Fruit fly (Drosophila melanogaster): ENCODE results near the gene gry.

Gene gry

dm6 chr3L:3246378-3247129 lies 47.7 kb downstream of the gry start:
- TF ChIP-seq CTCF (optimal IDR thresholded peaks at IDR 0.05): no peak
- TF ChIP-seq CG8478 (optimal IDR thresholded peaks at IDR 0.05): no peak

- TF ChIP-seq CTCF (optimal IDR thresholded peaks at IDR 0.05) (no peak), CG8478 (optimal IDR thresholded peaks at IDR 0.05) (no peak)
Measured at dm6 chr3L:3247130-3248065, 48.5 kb downstream of the gry start, which contains the start of gene CG43389. CG43389 (plus strand) TSS chr3L:3248015.

dm6 chr3L:3248714-3249663 lies 50.1 kb downstream of the gry start:
- TF ChIP-seq CG8478 (optimal IDR thresholded peaks at IDR 0.05): no peak
- TF ChIP-seq CTCF (optimal IDR thresholded peaks at IDR 0.05): no peak

DNA sequence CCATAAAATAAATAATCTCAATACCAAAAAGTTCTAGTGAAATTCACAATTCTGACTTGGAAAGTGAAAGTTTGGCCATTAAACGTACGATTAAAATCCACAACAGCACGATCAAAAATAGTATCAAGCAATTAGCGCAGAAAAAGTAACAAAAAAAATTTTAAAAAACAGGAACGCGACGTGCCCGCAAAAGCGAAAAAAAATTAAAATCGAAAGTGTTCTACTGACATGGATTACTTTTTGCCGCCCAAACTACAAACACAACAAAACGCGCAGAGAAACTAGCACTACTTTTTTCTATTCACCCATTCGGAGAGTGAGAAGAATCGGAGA lies 50.7 kb downstream of the gry start:
- TF ChIP-seq CTCF (optimal IDR thresholded peaks at IDR 0.05) (no peak), CG8478 (optimal IDR thresholded peaks at IDR 0.05) (no peak)

DNA sequence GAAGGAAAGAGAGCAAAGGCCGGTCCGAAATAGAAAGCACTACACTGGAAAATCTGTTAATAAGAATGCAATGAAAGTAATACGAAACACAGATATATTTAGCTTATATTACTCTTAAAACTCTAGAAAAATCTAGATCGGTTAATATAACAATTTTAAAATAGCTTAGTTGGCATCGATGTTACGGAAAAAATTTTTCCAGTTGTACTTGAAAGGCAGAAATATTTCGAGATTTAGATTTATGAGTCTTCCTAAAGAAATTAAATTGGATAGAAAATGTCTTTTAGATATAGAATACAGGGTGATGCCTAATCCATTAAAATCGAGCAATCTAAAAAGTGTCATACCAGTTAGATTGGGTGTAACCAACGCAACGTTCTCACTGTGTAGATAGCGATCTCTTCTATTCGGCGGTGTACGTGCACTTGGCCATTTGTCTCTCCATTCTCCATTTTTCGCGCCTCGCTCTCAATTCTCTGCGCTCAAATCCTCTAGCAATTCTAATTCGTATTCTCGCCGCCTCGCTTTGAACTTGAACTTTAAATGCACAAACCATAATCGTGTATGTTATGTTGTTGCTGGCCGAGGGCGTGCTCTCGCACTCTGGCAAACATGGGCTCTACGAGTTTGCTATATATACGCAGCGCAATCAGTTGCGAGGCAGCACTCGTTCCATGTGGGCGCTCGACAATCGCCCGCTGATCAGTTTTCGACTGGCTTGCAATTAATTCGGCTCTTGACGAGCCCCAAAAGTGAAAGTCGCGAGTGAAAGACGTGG lies 51.3 kb downstream of the gry start:
- TF ChIP-seq CTCF (optimal IDR thresholded peaks at IDR 0.05): no peak
- no peak for TF ChIP-seq CG8478 (optimal IDR thresholded peaks at IDR 0.05)

dm6 chr3L:3250922-3251658 lies 52.2 kb downstream of the gry start:
- no peak for TF ChIP-seq CTCF (optimal IDR thresholded peaks at IDR 0.05)
- TF ChIP-seq CG8478 (optimal IDR thresholded peaks at IDR 0.05): no peak

- TF ChIP-seq CTCF (optimal IDR thresholded peaks at IDR 0.05) (no peak), CG8478 (optimal IDR thresholded peaks at IDR 0.05) (no peak)
Measured at dm6 chr3L:3251659-3252490, 53.0 kb downstream of the gry start.

- no peak for TF ChIP-seq CTCF (optimal IDR thresholded peaks at IDR 0.05)
Measured at dm6 chr3L:3252884-3253283, 54.0 kb downstream of the gry start.

DNA sequence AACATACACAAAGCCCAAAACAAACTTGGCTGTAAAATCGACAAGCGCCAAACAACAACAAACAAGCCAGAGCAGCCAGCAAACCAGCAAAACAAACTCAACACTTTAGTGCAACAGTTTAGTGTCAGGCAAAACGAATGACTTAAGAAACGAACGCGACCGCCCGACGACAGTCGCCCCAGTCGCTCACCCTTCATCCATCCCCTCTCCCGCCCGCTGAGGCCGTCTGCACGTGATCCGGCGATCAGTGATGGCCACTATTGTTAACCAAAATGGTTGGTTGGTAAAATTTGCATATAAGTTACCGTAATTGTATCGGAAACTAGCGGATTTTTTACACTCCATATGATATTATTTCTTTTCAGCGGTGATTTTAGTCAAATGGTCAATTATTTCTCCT lies 54.7 kb downstream of the gry start:
- TF ChIP-seq CG8478 (optimal IDR thresholded peaks at IDR 0.05) (no peak), CTCF (optimal IDR thresholded peaks at IDR 0.05) (no peak)

DNA sequence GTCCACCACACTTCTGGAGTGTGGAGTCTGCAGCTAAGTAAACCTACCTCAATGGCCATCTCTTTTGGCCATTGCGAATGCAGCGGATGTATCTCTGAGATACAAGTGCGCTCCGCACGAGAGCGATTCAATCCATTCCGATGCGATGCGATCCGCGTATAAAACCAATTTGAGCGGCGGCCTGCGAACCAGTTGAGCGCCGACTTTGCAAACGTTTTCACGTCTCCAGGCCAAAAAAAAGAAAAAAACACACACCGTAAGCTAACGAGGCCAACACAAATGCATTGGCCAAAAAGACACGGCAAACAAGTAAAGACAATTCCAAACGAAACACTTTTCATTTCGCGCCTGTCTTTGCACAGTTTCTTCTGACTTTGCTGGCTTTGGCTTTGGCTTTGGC lies 58.8 kb downstream of the gry start, which contains the start of gene ckd:
TSS of gene ckd (plus strand) at position 189 of the 400 bp plus-strand sequence.
- TF ChIP-seq CTCF (optimal IDR thresholded peaks at IDR 0.05): no peak
- TF ChIP-seq CG8478 (optimal IDR thresholded peaks at IDR 0.05): no peak

DNA sequence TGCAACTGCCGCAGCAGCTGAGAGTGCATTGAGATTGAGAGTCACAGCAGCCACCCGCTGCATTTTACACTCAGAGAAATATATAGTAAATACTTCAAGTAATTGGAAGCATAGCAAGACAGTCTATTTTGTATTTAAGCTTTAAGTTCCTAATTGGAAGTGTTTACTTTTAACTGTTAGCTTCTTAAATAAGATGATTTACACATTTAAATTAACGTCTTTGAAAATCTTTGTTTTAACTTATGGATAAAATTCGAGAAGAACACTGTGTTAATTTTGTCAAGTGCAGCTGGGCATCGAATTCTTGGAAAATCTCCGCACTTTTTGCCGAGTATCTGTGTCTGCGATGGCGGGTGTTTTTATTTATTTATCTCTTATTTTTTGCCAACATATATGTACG lies 60.8 kb downstream of the gry start:
- no peak for TF ChIP-seq CTCF (optimal IDR thresholded peaks at IDR 0.05)
- no peak for TF ChIP-seq CG8478 (optimal IDR thresholded peaks at IDR 0.05)
